Fruit fly (Drosophila melanogaster): Measurements from ENCODE around the gene Catsup.

Catsup gene

dm6 chr2L:19041590-19041989 is at the start of gene Catsup:
Gene Catsup, plus strand, starts transcription at chr2L:19041862.
- TF ChIP-seq Ets98B (GFP tag; IDR thresholded peaks at IDR 0.05): no peak
- TF ChIP-seq CG15710 (tag; optimal IDR thresholded peaks at IDR 0.05): no peak
- no peak for TF ChIP-seq CG8301 (tag; optimal IDR thresholded peaks at IDR 0.05)
- TF ChIP-seq D1 (tag; optimal IDR thresholded peaks at IDR 0.05): no peak
- TF ChIP-seq CG8159 (tag; optimal IDR thresholded peaks at IDR 0.05): no peak
- no peak for TF ChIP-seq CG14655 (GFP tag; optimal IDR thresholded peaks at IDR 0.05)
- no peak for TF ChIP-seq CG12605 (GFP tag; IDR thresholded peaks at IDR 0.05)
- no peak for TF ChIP-seq CG13204 (GFP tag; optimal IDR thresholded peaks at IDR 0.05)
- TF ChIP-seq Snoo (tag; optimal IDR thresholded peaks at IDR 0.05): no peak
- no peak for TF ChIP-seq Pif1B (GFP tag; optimal IDR thresholded peaks at IDR 0.05)
- no peak for TF ChIP-seq gl (tag; optimal IDR thresholded peaks at IDR 0.05)
- no peak for TF ChIP-seq CG17806 (tag; optimal IDR thresholded peaks at IDR 0.05)
- no peak for TF ChIP-seq CG32121 (GFP tag; IDR thresholded peaks at IDR 0.05)

- TF ChIP-seq CG10348 (GFP tag; IDR thresholded peaks at IDR 0.05) (no peak), CG17806 (tag; optimal IDR thresholded peaks at IDR 0.05) (no peak), CG14655 (GFP tag; optimal IDR thresholded peaks at IDR 0.05) (no peak), CG34367 (tag; optimal IDR thresholded peaks at IDR 0.05) (no peak)
These were observed 49.5 kb upstream of the Catsup start, which contains the start of gene CG46465 for dm6 chr2L:18992196-18992595. Gene CG46465, plus strand, starts transcription at chr2L:18992496.

dm6 chr2L:18995660-18996417 is 45.8 kb upstream of the Catsup start, which contains the start of gene CG10650:
Gene CG10650, minus strand, starts transcription at chr2L:18995934.
- no peak for TF ChIP-seq CG15710 (tag; optimal IDR thresholded peaks at IDR 0.05)
- TF ChIP-seq EcR (GFP tag; optimal IDR thresholded peaks at IDR 0.05): peak; percentile 5
- TF ChIP-seq rn (GFP tag; IDR thresholded peaks at IDR 0.05): no peak
- no peak for TF ChIP-seq CG4496 (GFP tag; IDR thresholded peaks at IDR 0.05)

- no peak for TF ChIP-seq CG10348 (GFP tag; IDR thresholded peaks at IDR 0.05)
These were observed 44.5 kb upstream of the Catsup start, which contains the start of gene CG31792 for dm6 chr2L:18997148-18997547. Gene CG31792, plus strand, starts transcription at chr2L:18997448.

- TF ChIP-seq fd96Ca (GFP tag; IDR thresholded peaks at IDR 0.05) (no peak), CG8159 (tag; optimal IDR thresholded peaks at IDR 0.05) (no peak), rn (GFP tag; IDR thresholded peaks at IDR 0.05) (no peak), Snoo (tag; optimal IDR thresholded peaks at IDR 0.05) (no peak), EcR (GFP tag; optimal IDR thresholded peaks at IDR 0.05) (no peak), Pif1A (GFP tag; optimal IDR thresholded peaks at IDR 0.05) (no peak), CG9948 (tag; optimal IDR thresholded peaks at IDR 0.05) (no peak), gl (tag; optimal IDR thresholded peaks at IDR 0.05) (no peak), CG15710 (tag; optimal IDR thresholded peaks at IDR 0.05) (no peak), CG12605 (GFP tag; IDR thresholded peaks at IDR 0.05) (no peak), CG17806 (tag; optimal IDR thresholded peaks at IDR 0.05) (no peak), CG32121 (GFP tag; IDR thresholded peaks at IDR 0.05) (no peak), CG14655 (GFP tag; optimal IDR thresholded peaks at IDR 0.05) (no peak), CG4496 (GFP tag; IDR thresholded peaks at IDR 0.05) (no peak), CG13204 (GFP tag; optimal IDR thresholded peaks at IDR 0.05) (no peak), CG34367 (tag; optimal IDR thresholded peaks at IDR 0.05) (no peak)
These were observed 39.2 kb upstream of the Catsup start for dm6 chr2L:19002468-19002867.

- TF ChIP-seq CG17806 (tag; optimal IDR thresholded peaks at IDR 0.05): peak; percentile 64
- peak; percentile 67 for TF ChIP-seq CG14655 (GFP tag; optimal IDR thresholded peaks at IDR 0.05)
- peak; percentile 71 for TF ChIP-seq Pif1B (GFP tag; optimal IDR thresholded peaks at IDR 0.05)
- TF ChIP-seq CG10348 (GFP tag; IDR thresholded peaks at IDR 0.05): no peak
- 0 out of 2 replicates have a peak, but pooled peaks have one; percentile 25 for TF ChIP-seq rn (GFP tag; IDR thresholded peaks at IDR 0.05)
- TF ChIP-seq CG34367 (tag; optimal IDR thresholded peaks at IDR 0.05): peak; percentile 32
- peak; percentile 80 for TF ChIP-seq CG4496 (GFP tag; IDR thresholded peaks at IDR 0.05)
- peak; percentile 98 for TF ChIP-seq CG8159 (tag; optimal IDR thresholded peaks at IDR 0.05)
- TF ChIP-seq CG8301 (tag; optimal IDR thresholded peaks at IDR 0.05): peak; percentile 61
- peak; percentile 60; the same call in 1 of the 2 replicates for TF ChIP-seq Ets98B (GFP tag; IDR thresholded peaks at IDR 0.05)
- no peak for TF ChIP-seq EcR (GFP tag; optimal IDR thresholded peaks at IDR 0.05)
- TF ChIP-seq CG12605 (GFP tag; IDR thresholded peaks at IDR 0.05): no peak; the same call in 1 of the 2 replicates
- TF ChIP-seq gl (tag; optimal IDR thresholded peaks at IDR 0.05): no peak
- TF ChIP-seq CG9948 (tag; optimal IDR thresholded peaks at IDR 0.05): peak; percentile 43
- TF ChIP-seq CG32121 (GFP tag; IDR thresholded peaks at IDR 0.05): peak; percentile 63
- TF ChIP-seq CG13204 (GFP tag; optimal IDR thresholded peaks at IDR 0.05): no peak
- TF ChIP-seq D1 (tag; optimal IDR thresholded peaks at IDR 0.05): peak; percentile 84
- TF ChIP-seq CG15710 (tag; optimal IDR thresholded peaks at IDR 0.05): no peak
- TF ChIP-seq Snoo (tag; optimal IDR thresholded peaks at IDR 0.05): peak; percentile 9
- no peak for TF ChIP-seq fd96Ca (GFP tag; IDR thresholded peaks at IDR 0.05)
- no peak for TF ChIP-seq Pif1A (GFP tag; optimal IDR thresholded peaks at IDR 0.05)
These were observed 38.7 kb upstream of the Catsup start, which contains the start of gene CG31793 for dm6 chr2L:19002959-19003371. Gene CG31793, plus strand, starts transcription at chr2L:19003367.
